Worm (Caenorhabditis elegans) whole organism, L4 larva: ENCODE data around the gene ddx-23.
A peak's percentile ranks its signal among the peaks of the same experiment; 100 is the strongest.

Experiments
- F10B5.3 ChIP-seq: sonication (generic microtip); optimal IDR thresholded peaks from 2 replicates; lab custom pipeline; 2016; ENCODE audit warnings: mild to moderate bottlenecking, missing genetic modification characterization, missing compliant biosample characterization
- F26F4.8 ChIP-seq: fragments of 200-800 bp; sonication (Bioruptor generic); conservative IDR thresholded peaks from 2 replicates; pipeline ENCODE4 v1.3.6; 2022; ENCODE audit warnings: missing genetic modification characterization, missing compliant biosample characterization
- Y105C5A.15 ChIP-seq: fragments of 200-800 bp; sonication (Bioruptor generic); IDR thresholded peaks from 2 replicates; pipeline ENCODE4 v1.3.6; 2022; ENCODE audit warnings: missing genetic modification characterization, missing compliant biosample characterization
- Y48G9A.11 ChIP-seq: fragments of 200-800 bp; sonication (Bioruptor generic); IDR thresholded peaks from 2 replicates; pipeline ENCODE4 v1.3.6; 2022; ENCODE audit warnings: missing genetic modification reagents, missing genetic modification characterization, missing compliant biosample characterization
- aly-2 ChIP-seq: sonication (generic microtip); optimal IDR thresholded peaks from 2 replicates; lab custom pipeline; 2018; ENCODE audit warnings: missing biosample characterization, missing genetic modification characterization
- ama-1 ChIP-seq: fragments of 150-350 bp; optimal IDR thresholded peaks from 2 replicates; lab custom pipeline; 2014; ENCODE audit warnings: inconsistent platforms, mixed read lengths
- arid-1 ChIP-seq: fragments of 200-800 bp; sonication (Bioruptor generic); conservative IDR thresholded peaks from 2 replicates; pipeline ENCODE4 v1.3.6; 2022; ENCODE audit warnings: missing genetic modification reagents, missing genetic modification characterization, missing compliant biosample characterization
- attf-4 ChIP-seq: sonication (generic microtip); optimal IDR thresholded peaks from 3 replicates; lab custom pipeline; 2017; ENCODE audit warnings: missing biosample characterization, missing genetic modification characterization
- ceh-32 ChIP-seq: sonication (generic microtip); optimal IDR thresholded peaks from 2 replicates; lab custom pipeline; 2016; ENCODE audit warnings: mild to moderate bottlenecking, missing genetic modification characterization, missing compliant biosample characterization; ENCODE audit not compliant: poor library complexity
- ceh-44 ChIP-seq: fragments of 200-800 bp; sonication (Bioruptor generic); IDR thresholded peaks from 2 replicates; pipeline ENCODE4 v1.3.6; 2022; ENCODE audit warnings: missing genetic modification reagents, missing genetic modification characterization, missing compliant biosample characterization
- daf-16 ChIP-seq, 3 experiments: sonication (generic microtip); optimal IDR thresholded peaks; 2 replicates each; lab custom pipeline; 2016 to 2017; ENCODE audit warnings: missing genetic modification characterization in 3 of 3, missing genetic modification reagents in 3 of 3, mild to moderate bottlenecking in 2 of 3, missing compliant biosample characterization in 2 of 3, missing biosample characterization in 1 of 3, moderate library complexity in 1 of 3
- daf-8 ChIP-seq: fragments of 200-800 bp; sonication (Bioruptor generic); IDR thresholded peaks from 2 replicates; pipeline ENCODE4 v1.3.6; 2022; ENCODE audit warnings: missing genetic modification characterization, missing compliant biosample characterization
- dmd-8 ChIP-seq: fragments of 200-800 bp; sonication (Bioruptor generic); IDR thresholded peaks from 2 replicates; pipeline ENCODE4 v1.3.6; 2022; ENCODE audit warnings: missing genetic modification characterization, missing compliant biosample characterization
- dmd-9 ChIP-seq: fragments of 200-800 bp; sonication (Bioruptor generic); IDR thresholded peaks from 2 replicates; pipeline ENCODE4 v1.3.6; 2022; ENCODE audit warnings: missing genetic modification reagents, missing genetic modification characterization, missing compliant biosample characterization
- egl-43 ChIP-seq: fragments of 200-800 bp; sonication (Bioruptor generic); IDR thresholded peaks from 2 replicates; pipeline ENCODE4 v1.3.6; 2022; ENCODE audit warnings: missing genetic modification reagents, missing genetic modification characterization, missing compliant biosample characterization
- fkh-10 ChIP-seq: fragments of 150-350 bp; optimal IDR thresholded peaks from 2 replicates; lab custom pipeline; 2014; ENCODE audit warnings: missing biosample characterization, missing genetic modification reagents, missing genetic modification characterization
- fos-1 ChIP-seq: fragments of 150-350 bp; optimal IDR thresholded peaks from 2 replicates; lab custom pipeline; 2014; ENCODE audit warnings: missing biosample characterization, missing genetic modification characterization
- gei-8 ChIP-seq: fragments of 200-800 bp; sonication (Bioruptor generic); optimal IDR thresholded peaks from 2 replicates; lab custom pipeline; 2018; ENCODE audit warnings: mild to moderate bottlenecking, missing genetic modification characterization, missing compliant biosample characterization
- hlh-11 ChIP-seq: fragments of 200-800 bp; sonication (Bioruptor generic); optimal IDR thresholded peaks from 2 replicates; lab custom pipeline; 2018; ENCODE audit warnings: mild to moderate bottlenecking, missing genetic modification characterization, missing compliant biosample characterization
- hmg-1.1 ChIP-seq: fragments of 200-800 bp; sonication (Bioruptor generic); IDR thresholded peaks from 2 replicates; pipeline ENCODE4 v1.3.6; 2022; ENCODE audit warnings: missing genetic modification reagents, missing genetic modification characterization, missing compliant biosample characterization
- jun-1 ChIP-seq: fragments of 150-350 bp; optimal IDR thresholded peaks from 2 replicates; lab custom pipeline; 2014; ENCODE audit warnings: missing biosample characterization, missing genetic modification reagents, missing genetic modification characterization
- lin-13 ChIP-seq: fragments of 150-350 bp; optimal IDR thresholded peaks from 2 replicates; lab custom pipeline; 2014; ENCODE audit warnings: missing biosample characterization, missing genetic modification reagents, missing genetic modification characterization
- lin-15B ChIP-seq: fragments of 150-350 bp; sonication (generic microtip); optimal IDR thresholded peaks from 3 replicates; lab custom pipeline; 2014; ENCODE audit warnings: missing biosample characterization, missing genetic modification characterization
- lin-38 ChIP-seq: fragments of 200-800 bp; sonication (Bioruptor generic); IDR thresholded peaks from 2 replicates; pipeline ENCODE4 v1.3.6; 2022; ENCODE audit warnings: missing genetic modification reagents, missing genetic modification characterization, missing compliant biosample characterization
- lin-39 ChIP-seq: fragments of 150-350 bp; optimal IDR thresholded peaks from 2 replicates; lab custom pipeline; 2014; ENCODE audit warnings: missing biosample characterization, missing genetic modification reagents, missing genetic modification characterization
- lir-3 ChIP-seq: sonication (generic microtip); optimal IDR thresholded peaks from 2 replicates; lab custom pipeline; 2016; ENCODE audit warnings: mild to moderate bottlenecking, missing genetic modification characterization, missing compliant biosample characterization
- madf-5 ChIP-seq, 2 experiments: fragments of 200-800 bp; sonication (Bioruptor generic); IDR thresholded peaks; 2 replicates each; pipeline ENCODE4 v1.3.6; 2022; ENCODE audit warnings: missing compliant biosample characterization in 2 of 2, missing genetic modification characterization in 2 of 2
- madf-9 ChIP-seq: fragments of 200-800 bp; sonication (Bioruptor generic); conservative IDR thresholded peaks from 2 replicates; pipeline ENCODE4 v1.3.6; 2022; ENCODE audit warnings: missing genetic modification reagents, missing genetic modification characterization, missing compliant biosample characterization
- mdt-29 ChIP-seq: fragments of 200-800 bp; sonication (Bioruptor generic); IDR thresholded peaks from 2 replicates; pipeline ENCODE4 v1.3.6; 2022; ENCODE audit warnings: missing genetic modification reagents, missing genetic modification characterization, missing compliant biosample characterization
- mep-1 ChIP-seq: fragments of 150-350 bp; sonication (generic microtip); optimal IDR thresholded peaks from 3 replicates; lab custom pipeline; 2014; ENCODE audit warnings: missing biosample characterization, missing genetic modification characterization
- mes-2 ChIP-seq: sonication (generic microtip); optimal IDR thresholded peaks from 2 replicates; lab custom pipeline; 2016; ENCODE audit warnings: missing genotype, mild to moderate bottlenecking, missing genetic modification characterization, missing compliant biosample characterization; ENCODE audit not compliant: poor library complexity, severe bottlenecking
- mxl-3 ChIP-seq: fragments of 200-800 bp; sonication (Bioruptor generic); optimal IDR thresholded peaks from 2 replicates; lab custom pipeline; 2018; ENCODE audit warnings: mild to moderate bottlenecking, missing genetic modification characterization, missing compliant biosample characterization
- nhr-10 ChIP-seq: fragments of 150-350 bp; optimal IDR thresholded peaks from 2 replicates; lab custom pipeline; 2014; ENCODE audit warnings: missing biosample characterization, missing genetic modification characterization
- nhr-11 ChIP-seq: fragments of 150-350 bp; optimal IDR thresholded peaks from 2 replicates; lab custom pipeline; 2014; ENCODE audit warnings: missing biosample characterization, missing genetic modification characterization
- nhr-111 ChIP-seq: fragments of 200-800 bp; sonication (Bioruptor generic); optimal IDR thresholded peaks from 2 replicates; lab custom pipeline; 2018; ENCODE audit warnings: mild to moderate bottlenecking, missing genetic modification characterization, missing compliant biosample characterization
- nhr-25 ChIP-seq: sonication (generic microtip); optimal IDR thresholded peaks from 2 replicates; lab custom pipeline; 2017; ENCODE audit warnings: missing genetic modification characterization, mild to moderate bottlenecking, missing compliant biosample characterization, antibody characterized with exemption, moderate library complexity, borderline replicate concordance; ENCODE audit not compliant: insufficient read depth
- nhr-42 ChIP-seq: fragments of 200-800 bp; sonication (Bioruptor generic); IDR thresholded peaks from 2 replicates; pipeline ENCODE4 v1.3.6; 2022; ENCODE audit warnings: missing genetic modification characterization, missing compliant biosample characterization
- nhr-6 ChIP-seq: fragments of 150-350 bp; optimal IDR thresholded peaks from 2 replicates; lab custom pipeline; 2014; ENCODE audit warnings: missing biosample characterization, missing genetic modification characterization
- nhr-77 ChIP-seq: fragments of 150-350 bp; optimal IDR thresholded peaks from 2 replicates; lab custom pipeline; 2014; ENCODE audit warnings: missing biosample characterization, missing genetic modification characterization
- pha-4 ChIP-seq, 2 experiments: fragments of 150-350 bp in 1 of 2; fragments of 200-800 bp in 1 of 2; sonication (Bioruptor generic) in 1 of 2; IDR thresholded peaks in 1 of 2; optimal IDR thresholded peaks in 1 of 2; 2 replicates each; pipeline versions ENCODE4 v1.3.6 to Lab custom; 2014 to 2022; ENCODE audit warnings: missing genetic modification characterization in 2 of 2, missing genetic modification reagents in 2 of 2, missing biosample characterization in 1 of 2, missing compliant biosample characterization in 1 of 2
- php-3 ChIP-seq: fragments of 200-800 bp; sonication (Bioruptor generic); IDR thresholded peaks from 2 replicates; pipeline ENCODE4 v1.3.6; 2022; ENCODE audit warnings: missing genetic modification reagents, missing genetic modification characterization, missing compliant biosample characterization
- pqm-1 ChIP-seq: sonication (generic microtip); optimal IDR thresholded peaks from 2 replicates; lab custom pipeline; 2017; ENCODE audit warnings: missing biosample characterization, missing genetic modification characterization
- tra-1 ChIP-seq: fragments of 200-800 bp; sonication (Bioruptor generic); IDR thresholded peaks from 2 replicates; pipeline ENCODE4 v1.3.6; 2022; ENCODE audit warnings: missing genetic modification reagents, missing genetic modification characterization, missing compliant biosample characterization
- unc-130 ChIP-seq: sonication (generic microtip); optimal IDR thresholded peaks from 2 replicates; lab custom pipeline; 2016; ENCODE audit warnings: missing genetic modification reagents, missing genetic modification characterization, missing compliant biosample characterization
- unc-39 ChIP-seq: sonication (generic microtip); optimal IDR thresholded peaks from 2 replicates; lab custom pipeline; 2017; ENCODE audit warnings: missing biosample characterization, missing genetic modification characterization
- zag-1 ChIP-seq: fragments of 150-350 bp; optimal IDR thresholded peaks from 2 replicates; lab custom pipeline; 2014; ENCODE audit warnings: missing biosample characterization, missing genetic modification characterization
- zfp-2 ChIP-seq: sonication (generic microtip); optimal IDR thresholded peaks from 2 replicates; lab custom pipeline; 2016; ENCODE audit warnings: mild to moderate bottlenecking, missing genetic modification characterization, missing compliant biosample characterization
- zip-11 ChIP-seq: fragments of 200-800 bp; sonication (Bioruptor generic); IDR thresholded peaks from 2 replicates; pipeline ENCODE4 v1.3.6; 2022; ENCODE audit warnings: missing genetic modification characterization, missing compliant biosample characterization
- ztf-11 ChIP-seq: fragments of 150-350 bp; optimal IDR thresholded peaks from 2 replicates; lab custom pipeline; 2014; ENCODE audit warnings: missing biosample characterization, missing genetic modification characterization
- ztf-7 ChIP-seq: fragments of 150-350 bp; optimal IDR thresholded peaks from 2 replicates; lab custom pipeline; 2014; ENCODE audit warnings: missing biosample characterization, missing genetic modification characterization

The ddx-23 gene

DNA sequence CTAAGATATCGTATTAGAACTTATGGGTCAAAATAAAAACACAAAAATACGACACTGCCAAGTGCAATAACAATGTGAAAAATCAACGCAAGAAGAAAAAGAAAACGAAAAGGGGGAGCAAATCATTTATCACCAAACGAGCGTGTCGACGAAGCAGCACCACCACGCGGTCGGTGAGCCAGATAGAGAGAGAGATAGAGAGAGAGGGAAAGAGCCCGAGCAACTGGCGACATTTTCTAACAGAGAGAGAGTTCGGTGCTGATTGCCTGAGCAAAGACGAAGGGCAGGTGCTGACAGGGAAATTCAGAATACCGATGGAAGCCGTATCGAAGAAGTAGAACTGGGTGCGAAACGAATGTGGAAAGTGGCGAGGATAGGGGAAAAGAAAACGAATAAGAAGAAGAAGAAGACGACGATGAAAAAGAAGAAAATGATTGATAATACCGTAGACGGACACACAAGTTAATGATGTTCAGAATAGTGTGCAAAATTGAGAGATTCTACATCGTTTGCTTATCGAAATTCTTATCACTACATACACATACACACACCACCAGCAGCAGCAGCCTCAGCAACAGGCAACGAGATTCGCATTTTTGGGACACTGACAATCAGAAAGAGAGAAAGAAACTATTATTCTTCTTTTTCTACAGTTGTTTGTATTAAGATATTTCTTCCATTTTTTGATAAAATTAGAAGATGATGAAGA, 17.8 kb downstream of the ddx-23 start (continued):
- TF ChIP-seq gei-8 (GFP tag; lab: Kevin White, UChicago) (no peak), zfp-2 (tag; lab: Kevin White, UChicago) (no peak), unc-39 (tag; lab: Kevin White, UChicago) (no peak), ceh-44 (GFP tag; lab: Robert Waterston, UW) (no peak), mep-1 (tag; lab: Kevin White, UChicago) (peak; percentile 27), hmg-1.1 (GFP tag; lab: Robert Waterston, UW) (no peak), jun-1 (tag; lab: Kevin White, UChicago) (no peak), nhr-111 (GFP tag; lab: Kevin White, UChicago) (no peak), arid-1 (no peak), daf-16 (GFP tag; optimal IDR thresholded peaks at IDR 0.05; lab: Kevin White, UChicago) (peak in 1 of 2 experiments; percentile 1), daf-16 (tag; optimal IDR thresholded peaks at IDR 0.05; lab: Kevin White, UChicago) (peak; percentile 69), egl-43 (GFP tag; lab: Robert Waterston, UW) (no peak), nhr-25 (tag; lab: Kevin White, UChicago) (no peak), tra-1 (peak; percentile 41; the same call in 1 of the 2 replicates), lin-38 (no peak), ztf-11 (tag; lab: Kevin White, UChicago) (no peak), lin-13 (GFP tag; lab: Kevin White, UChicago) (no peak), ama-1 (no peak), lir-3 (tag; lab: Kevin White, UChicago) (no peak), fkh-10 (GFP tag; lab: Kevin White, UChicago) (no peak), lin-39 (tag; lab: Kevin White, UChicago) (no peak), php-3 (GFP tag; lab: Robert Waterston, UW) (no peak), dmd-8 (no peak), daf-8 (GFP tag; lab: Robert Waterston, UW) (no peak), F26F4.8 (GFP tag; lab: Robert Waterston, UW) (no peak), nhr-11 (peak; percentile 25), ztf-7 (tag; lab: Kevin White, UChicago) (peak; percentile 16), F10B5.3 (tag; lab: Kevin White, UChicago) (no peak), Y48G9A.11 (GFP tag; lab: Robert Waterston, UW) (no peak), nhr-42 (GFP tag; lab: Robert Waterston, UW) (no peak), zag-1 (tag; lab: Kevin White, UChicago) (no peak), attf-4 (no peak), mdt-29 (GFP tag; lab: Robert Waterston, UW) (no peak), mxl-3 (GFP tag; lab: Kevin White, UChicago) (peak; percentile 63), madf-5 (GFP tag; IDR thresholded peaks at IDR 0.05; lab: Robert Waterston, UW) (no peak), Y105C5A.15 (GFP tag; lab: Robert Waterston, UW) (no peak), hlh-11 (tag; lab: Kevin White, UChicago) (peak; percentile 82), dmd-9 (GFP tag; lab: Robert Waterston, UW) (no peak), nhr-10 (tag; lab: Kevin White, UChicago) (no peak), mes-2 (tag; lab: Kevin White, UChicago) (peak; percentile 66), pqm-1 (tag; lab: Kevin White, UChicago) (peak; percentile 91), aly-2 (no peak), pha-4 (GFP tag; IDR thresholded peaks at IDR 0.05; lab: Robert Waterston, UW) (no peak), pha-4 (tag; optimal IDR thresholded peaks at IDR 0.05; lab: Kevin White, UChicago) (no peak), nhr-77 (tag; lab: Kevin White, UChicago) (peak; percentile 16), fos-1 (tag; lab: Kevin White, UChicago) (no peak), nhr-6 (tag; lab: Kevin White, UChicago) (no peak), lin-15B (tag; lab: Kevin White, UChicago) (no peak), ceh-32 (tag; lab: Kevin White, UChicago) (no peak), unc-130 (GFP tag; lab: Kevin White, UChicago) (no peak), zip-11 (GFP tag; lab: Robert Waterston, UW) (no peak), madf-9 (no peak)
